Fruit fly (Drosophila melanogaster) whole organism, embryonic: Measurements from ENCODE around the gene CG10638.

Experiments
- Ada2b ChIP-seq: fragments of 200-800 bp; sonication (Bioruptor generic); IDR thresholded peaks from 2 replicates; pipeline ENCODE4 v1.3.6; 2022; ENCODE audit warnings: missing biosample characterization, missing genetic modification characterization
- Atf-2 ChIP-seq: fragments of 200-800 bp; sonication (Bioruptor generic); optimal IDR thresholded peaks from 2 replicates; lab custom pipeline; 2016; ENCODE audit warnings: missing biosample characterization, missing genetic modification characterization
- Atf3 ChIP-seq: fragments of 200-800 bp; sonication (Bioruptor generic); optimal IDR thresholded peaks from 3 replicates; lab custom pipeline; 2016; ENCODE audit warnings: missing biosample characterization, missing genetic modification characterization
- Atf6 ChIP-seq: fragments of 200-800 bp; sonication (Bioruptor generic); IDR thresholded peaks from 2 replicates; pipeline ENCODE4 v1.3.6; 2022; ENCODE audit warnings: missing biosample characterization, missing genetic modification characterization
- CG10321 ChIP-seq: fragments of 200-800 bp; sonication (Bioruptor generic); IDR thresholded peaks from 2 replicates; pipeline ENCODE4 v1.3.6; 2022; ENCODE audit warnings: missing biosample characterization, missing genetic modification characterization
- CG10366 ChIP-seq: fragments of 200-800 bp; sonication (Bioruptor generic); IDR thresholded peaks from 2 replicates; pipeline ENCODE4 v1.3.6; 2022; ENCODE audit warnings: missing biosample characterization, missing genetic modification characterization
- CG10565 ChIP-seq: fragments of 200-800 bp; sonication (Bioruptor generic); optimal IDR thresholded peaks from 3 replicates; lab custom pipeline; 2016; ENCODE audit warnings: missing biosample characterization, mild to moderate bottlenecking, missing genetic modification characterization
- CG10959 ChIP-seq: fragments of 200-800 bp; sonication (Bioruptor generic); IDR thresholded peaks from 2 replicates; pipeline ENCODE4 v1.3.6; 2022; ENCODE audit warnings: missing biosample characterization, missing genetic modification characterization
- CG1233 ChIP-seq: fragments of 200-800 bp; sonication (Bioruptor generic); optimal IDR thresholded peaks from 4 replicates; lab custom pipeline; 2018; ENCODE audit warnings: missing biosample characterization, mild to moderate bottlenecking, missing genetic modification characterization
- CG12659 ChIP-seq: fragments of 200-800 bp; sonication (Bioruptor generic); optimal IDR thresholded peaks from 3 replicates; lab custom pipeline; 2017; ENCODE audit warnings: mild to moderate bottlenecking, missing biosample characterization, missing genetic modification reagents, missing genetic modification characterization
- CG13123 ChIP-seq: fragments of 200-800 bp; sonication (Bioruptor generic); optimal IDR thresholded peaks from 2 replicates; lab custom pipeline; 2016; ENCODE audit warnings: missing biosample characterization, missing genetic modification characterization
- CG13894 ChIP-seq: fragments of 200-800 bp; sonication (Bioruptor generic); optimal IDR thresholded peaks from 3 replicates; lab custom pipeline; 2018; ENCODE audit warnings: missing biosample characterization, mild to moderate bottlenecking, missing genetic modification characterization, moderate library complexity
- CG14441 ChIP-seq: fragments of 200-800 bp; sonication (Bioruptor generic); IDR thresholded peaks from 2 replicates; pipeline ENCODE4 v1.3.6; 2022; ENCODE audit warnings: missing biosample characterization, missing genetic modification characterization
- CG16815 ChIP-seq: fragments of 200-800 bp; sonication (Bioruptor generic); optimal IDR thresholded peaks from 3 replicates; lab custom pipeline; 2017; ENCODE audit warnings: missing biosample characterization, mild to moderate bottlenecking, missing genetic modification characterization
- CG16863 ChIP-seq: fragments of 200-800 bp; sonication (Bioruptor generic); optimal IDR thresholded peaks from 3 replicates; lab custom pipeline; 2016; ENCODE audit warnings: missing biosample characterization, missing genetic modification characterization
- CG17186 ChIP-seq: fragments of 200-800 bp; sonication (Bioruptor generic); optimal IDR thresholded peaks from 3 replicates; lab custom pipeline; 2017; ENCODE audit warnings: missing biosample characterization, missing genetic modification reagents, missing genetic modification characterization
- CG17829 ChIP-seq: fragments of 200-800 bp; optimal IDR thresholded peaks from 2 replicates; lab custom pipeline; 2019; ENCODE audit warnings: missing biosample characterization, mild to moderate bottlenecking, missing genetic modification characterization, moderate library complexity
- CG2129 ChIP-seq: fragments of 200-800 bp; sonication (Bioruptor generic); IDR thresholded peaks from 2 replicates; pipeline ENCODE4 v1.3.6; 2022; ENCODE audit warnings: missing biosample characterization, missing genetic modification characterization; ENCODE audit not compliant: partially characterized antibody
- CG31441 ChIP-seq: fragments of 200-800 bp; sonication (Bioruptor generic); IDR thresholded peaks from 2 replicates; pipeline ENCODE4 v1.3.6; 2022; ENCODE audit warnings: missing biosample characterization, missing genetic modification characterization
- CG3407 ChIP-seq: fragments of 200-800 bp; sonication (Bioruptor generic); optimal IDR thresholded peaks from 2 replicates; lab custom pipeline; 2018; ENCODE audit warnings: missing biosample characterization, mild to moderate bottlenecking, missing genetic modification characterization
- CG3847 ChIP-seq: fragments of 200-800 bp; sonication (Bioruptor generic); IDR thresholded peaks from 2 replicates; pipeline ENCODE4 v1.3.6; 2022; ENCODE audit warnings: missing biosample characterization, missing genetic modification characterization
- CG4282 ChIP-seq: fragments of 200-800 bp; sonication (Bioruptor generic); optimal IDR thresholded peaks from 2 replicates; lab custom pipeline; 2016; ENCODE audit warnings: missing biosample characterization, missing genetic modification characterization
- CG4328 ChIP-seq: fragments of 200-800 bp; sonication (Bioruptor generic); optimal IDR thresholded peaks from 3 replicates; lab custom pipeline; 2017; ENCODE audit warnings: missing biosample characterization, missing genetic modification reagents, missing genetic modification characterization
- CG6654 ChIP-seq: fragments of 200-800 bp; sonication (Bioruptor generic); optimal IDR thresholded peaks from 2 replicates; lab custom pipeline; 2017; ENCODE audit warnings: missing biosample characterization, mild to moderate bottlenecking, missing genetic modification characterization
- CG7357 ChIP-seq: fragments of 200-800 bp; sonication (Bioruptor generic); IDR thresholded peaks from 3 replicates; pipeline ENCODE4 v1.3.6; 2022; ENCODE audit warnings: missing biosample characterization, missing genetic modification characterization
- CoRest ChIP-seq: fragments of 200-800 bp; sonication (Bioruptor generic); optimal IDR thresholded peaks from 3 replicates; lab custom pipeline; 2018; ENCODE audit warnings: missing biosample characterization, mild to moderate bottlenecking, missing genetic modification characterization, moderate library complexity
- Drgx ChIP-seq: fragments of 200-800 bp; sonication (Bioruptor generic); IDR thresholded peaks from 2 replicates; pipeline ENCODE4 v1.3.6; 2022; ENCODE audit warnings: missing biosample characterization, missing genetic modification characterization
- GATAe ChIP-seq: fragments of 200-800 bp; sonication (Bioruptor generic); conservative IDR thresholded peaks from 2 replicates; pipeline ENCODE4 v1.3.6; 2022; ENCODE audit warnings: missing biosample characterization, missing genetic modification characterization
- HLH3B ChIP-seq: fragments of 200-800 bp; sonication (Bioruptor generic); IDR thresholded peaks from 2 replicates; pipeline ENCODE4 v1.3.6; 2022; ENCODE audit warnings: missing biosample characterization, missing genetic modification characterization
- Hey ChIP-seq: fragments of 200-800 bp; sonication (Bioruptor generic); optimal IDR thresholded peaks from 3 replicates; lab custom pipeline; 2018; ENCODE audit warnings: missing biosample characterization, mild to moderate bottlenecking, missing genetic modification characterization
- Lhr ChIP-seq: fragments of 200-800 bp; sonication (Bioruptor generic); optimal IDR thresholded peaks from 3 replicates; lab custom pipeline; 2017; ENCODE audit warnings: mild to moderate bottlenecking, missing biosample characterization, missing genetic modification reagents, missing genetic modification characterization
- Myb ChIP-seq: fragments of 200-800 bp; sonication (Bioruptor generic); optimal IDR thresholded peaks from 2 replicates; lab custom pipeline; 2016; ENCODE audit warnings: missing biosample characterization, missing genetic modification characterization
- Pdp1 ChIP-seq, 2 experiments: fragments of 200-800 bp; sonication (Bioruptor generic); optimal IDR thresholded peaks; 3 replicates each; lab custom pipeline; 2016; ENCODE audit warnings: missing biosample characterization in 2 of 2, missing genetic modification characterization in 2 of 2, mild to moderate bottlenecking in 1 of 2, moderate library complexity in 1 of 2
- TFAM ChIP-seq: fragments of 200-800 bp; sonication (Bioruptor generic); optimal IDR thresholded peaks from 2 replicates; lab custom pipeline; 2017; ENCODE audit warnings: missing biosample characterization, missing genetic modification characterization, inconsistent platforms
- Taf1 ChIP-seq: fragments of 200-800 bp; sonication (Bioruptor generic); IDR thresholded peaks from 2 replicates; pipeline ENCODE4 v1.3.6; 2022; ENCODE audit warnings: missing biosample characterization, missing genetic modification characterization
- Trl ChIP-seq, 3 experiments: fragments of >200 bp in 2 of 3; fragments of 200-800 bp in 1 of 3; sonication (Bioruptor generic) in 1 of 3; optimal IDR thresholded peaks; 2 replicates in 1 of 3; 3 replicates in 2 of 3; lab custom pipeline; 2016 to 2017; ENCODE audit warnings: missing biosample characterization in 1 of 3, missing genetic modification characterization in 1 of 3
- ab ChIP-seq: fragments of 200-800 bp; sonication (Bioruptor generic); optimal IDR thresholded peaks from 2 replicates; lab custom pipeline; 2016; ENCODE audit warnings: missing biosample characterization, missing genetic modification characterization
- ara ChIP-seq: fragments of 200-800 bp; sonication (Bioruptor generic); IDR thresholded peaks from 2 replicates; pipeline ENCODE4 v1.3.6; 2022; ENCODE audit warnings: missing biosample characterization, missing genetic modification characterization
- chinmo ChIP-seq: fragments of 200-800 bp; sonication (Bioruptor generic); IDR thresholded peaks from 4 replicates; pipeline ENCODE4 v1.3.6; 2022; ENCODE audit warnings: missing biosample characterization, missing genetic modification characterization; ENCODE audit not compliant: partially characterized antibody
- ci ChIP-seq: fragments of 200-800 bp; sonication (Bioruptor generic); IDR thresholded peaks from 3 replicates; pipeline ENCODE4 v1.3.6; 2022; ENCODE audit warnings: missing biosample characterization, missing genetic modification characterization
- gem ChIP-seq: fragments of 200-800 bp; sonication (Bioruptor generic); optimal IDR thresholded peaks from 2 replicates; lab custom pipeline; 2019; ENCODE audit warnings: missing biosample characterization, mild to moderate bottlenecking, missing genetic modification characterization, moderate library complexity
- gfzf ChIP-seq: fragments of 200-800 bp; sonication (Bioruptor generic); optimal IDR thresholded peaks from 2 replicates; lab custom pipeline; 2016; ENCODE audit warnings: missing biosample characterization, mild to moderate bottlenecking, missing genetic modification characterization, moderate library complexity
- grau ChIP-seq: fragments of 200-800 bp; optimal IDR thresholded peaks from 3 replicates; lab custom pipeline; 2019; ENCODE audit warnings: missing biosample characterization, mild to moderate bottlenecking, missing genetic modification characterization, moderate library complexity
- ken ChIP-seq: fragments of 200-800 bp; sonication (Bioruptor generic); IDR thresholded peaks from 3 replicates; pipeline ENCODE4 v1.3.6; 2022; ENCODE audit warnings: missing biosample characterization, missing genetic modification characterization
- lab ChIP-seq: fragments of 200-800 bp; sonication (Bioruptor generic); optimal IDR thresholded peaks from 3 replicates; lab custom pipeline; 2017; ENCODE audit warnings: missing biosample characterization, missing genetic modification characterization, mild to moderate bottlenecking, moderate library complexity, missing genetic modification reagents
- pita ChIP-seq: fragments of 200-800 bp; sonication (Bioruptor generic); optimal IDR thresholded peaks from 2 replicates; lab custom pipeline; 2017; ENCODE audit warnings: missing biosample characterization, mild to moderate bottlenecking, missing genetic modification characterization
- sisA ChIP-seq: fragments of 200-800 bp; sonication (Bioruptor generic); IDR thresholded peaks from 2 replicates; pipeline ENCODE4 v1.3.6; 2022; ENCODE audit warnings: missing biosample characterization, missing genetic modification characterization
- sob ChIP-seq: fragments of 200-800 bp; sonication (Bioruptor generic); IDR thresholded peaks from 2 replicates; pipeline ENCODE4 v1.3.6; 2022; ENCODE audit warnings: missing biosample characterization, missing genetic modification characterization
- stc ChIP-seq: fragments of 200-800 bp; sonication (Bioruptor generic); IDR thresholded peaks from 2 replicates; pipeline ENCODE4 v1.3.6; 2022; ENCODE audit warnings: missing biosample characterization, missing genetic modification characterization
- z ChIP-seq: fragments of 200-800 bp; sonication (Bioruptor generic); IDR thresholded peaks from 3 replicates; pipeline ENCODE4 v1.3.6; 2022; ENCODE audit warnings: missing biosample characterization, missing genetic modification characterization
- zfh1 ChIP-seq: fragments of 200-800 bp; sonication (Bioruptor generic); IDR thresholded peaks from 3 replicates; pipeline ENCODE4 v1.3.6; 2022; ENCODE audit warnings: missing biosample characterization, missing genetic modification characterization

CG10638 gene

DNA sequence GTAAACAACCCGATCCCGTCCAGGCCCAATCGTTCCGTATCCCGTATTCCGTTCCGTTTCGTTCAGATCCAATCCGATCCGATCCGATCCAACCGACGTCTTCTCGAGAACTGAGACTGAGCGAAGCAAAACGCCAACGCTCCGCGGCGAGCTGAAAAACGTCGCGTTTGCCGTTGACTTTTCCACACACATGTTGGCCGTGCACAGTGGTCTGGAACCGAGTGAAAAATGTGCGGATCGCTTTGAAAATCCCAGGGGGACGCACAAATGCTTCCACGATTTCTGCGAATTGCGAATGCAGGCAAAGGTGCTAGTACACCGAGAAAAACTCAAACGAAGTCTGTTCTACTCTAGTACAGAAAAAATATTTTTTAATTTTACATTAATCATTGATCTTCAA, 16.2 kb downstream of the CG10638 start, which contains the start of gene CG10663 (continued):
- TF ChIP-seq Pdp1 (GFP tag; optimal IDR thresholded peaks at IDR 0.05; lab: Kevin White, UChicago) = no peak
- TF ChIP-seq CG4282 (GFP tag; lab: Kevin White, UChicago) = peak; percentile 83
- no peak for TF ChIP-seq GATAe
- peak; percentile 2 to 17 for TF ChIP-seq Trl (optimal IDR thresholded peaks at IDR 0.05; lab: Kevin White, UChicago)
- TF ChIP-seq Trl (GFP tag; optimal IDR thresholded peaks at IDR 0.05; lab: Kevin White, UChicago) = peak; percentile 4
- no peak for TF ChIP-seq zfh1
- 0 out of 2 replicates have a peak, but pooled peaks have one; percentile 27 for TF ChIP-seq Atf6 (GFP tag; lab: Robert Waterston, UW)
- TF ChIP-seq CG2129 (GFP tag; lab: Robert Waterston, UW) = no peak
- no peak for TF ChIP-seq CG10321
- no peak for TF ChIP-seq CG7357
- no peak for TF ChIP-seq grau (tag; lab: Kevin White, UChicago)
- 0 out of 2 replicates have a peak, but pooled peaks have one; percentile 5 for TF ChIP-seq sisA (GFP tag; lab: Robert Waterston, UW)
- no peak for TF ChIP-seq gfzf
- TF ChIP-seq CG1233 (GFP tag; lab: Kevin White, UChicago) = no peak
- 0 out of 2 replicates have a peak, but pooled peaks have one; percentile 31 for TF ChIP-seq CG10959 (GFP tag; lab: Robert Waterston, UW)
- TF ChIP-seq ab (GFP tag; lab: Kevin White, UChicago) = no peak
- TF ChIP-seq ci = peak; percentile 72; the same call in 2 of the 3 replicates
- TF ChIP-seq CG16815 (GFP tag; lab: Kevin White, UChicago) = no peak
- peak; percentile 38; the same call in 1 of the 2 replicates for TF ChIP-seq ara (GFP tag; lab: Robert Waterston, UW)
- TF ChIP-seq CG6654 (GFP tag; lab: Kevin White, UChicago) = no peak
- peak; percentile 15; the same call in 1 of the 2 replicates for TF ChIP-seq Drgx
- no peak for TF ChIP-seq CG3847
- no peak for TF ChIP-seq Atf3
- TF ChIP-seq CG10366 (GFP tag; lab: Robert Waterston, UW) = no peak
- no peak for TF ChIP-seq CoRest
- TF ChIP-seq Myb (GFP tag; lab: Kevin White, UChicago) = no peak
- peak; percentile 10 for TF ChIP-seq CG16863 (GFP tag; lab: Kevin White, UChicago)
- TF ChIP-seq HLH3B (GFP tag; lab: Robert Waterston, UW) = peak; percentile 45
- no peak for TF ChIP-seq pita (GFP tag; lab: Kevin White, UChicago)
- TF ChIP-seq Lhr (GFP tag; lab: Kevin White, UChicago) = no peak
- no peak for TF ChIP-seq chinmo (GFP tag; lab: Robert Waterston, UW)
- TF ChIP-seq Ada2b (GFP tag; lab: Robert Waterston, UW) = peak; percentile 28
- no peak for TF ChIP-seq CG17186 (GFP tag; lab: Kevin White, UChicago)
- TF ChIP-seq Taf1 (GFP tag; lab: Robert Waterston, UW) = no peak
- no peak for TF ChIP-seq TFAM (GFP tag; lab: Kevin White, UChicago)
- 0 out of 2 replicates have a peak, but pooled peaks have one; percentile 18 for TF ChIP-seq sob (GFP tag; lab: Robert Waterston, UW)
- peak; percentile 30; the same call in 1 of the 2 replicates for TF ChIP-seq stc
- TF ChIP-seq CG14441 (GFP tag; lab: Robert Waterston, UW) = no peak
- no peak for TF ChIP-seq lab (GFP tag; lab: Kevin White, UChicago)
- no peak for TF ChIP-seq CG31441
- peak; percentile 5 for TF ChIP-seq gem
- TF ChIP-seq Atf-2 (GFP tag; lab: Kevin White, UChicago) = no peak
- TF ChIP-seq CG4328 = no peak
- no peak for TF ChIP-seq CG13123 (GFP tag; lab: Kevin White, UChicago)
- no peak for TF ChIP-seq ken (GFP tag; lab: Robert Waterston, UW)
- 0 out of 3 replicates have a peak, but pooled peaks have one; percentile 48 for TF ChIP-seq z
- TF ChIP-seq CG17829 = no peak
- TF ChIP-seq CG3407 = no peak
- no peak for TF ChIP-seq CG10565 (GFP tag; lab: Kevin White, UChicago)
- no peak for TF ChIP-seq CG13894
- TF ChIP-seq Hey (tag; lab: Kevin White, UChicago) = no peak
- no peak for TF ChIP-seq CG12659 (GFP tag; lab: Kevin White, UChicago)
